Worm (Caenorhabditis elegans) whole organism, L4 larva: ENCODE results near the gene ins-35.

Experiments
- lin-39 ChIP-seq: fragments of 150-350 bp; optimal IDR thresholded peaks from 2 replicates; lab custom pipeline; 2014; ENCODE audit warnings: missing biosample characterization, missing genetic modification reagents, missing genetic modification characterization
- mxl-3 ChIP-seq: fragments of 200-800 bp; sonication (Bioruptor generic); optimal IDR thresholded peaks from 2 replicates; lab custom pipeline; 2018; ENCODE audit warnings: mild to moderate bottlenecking, missing genetic modification characterization, missing compliant biosample characterization
- nhr-11 ChIP-seq: fragments of 150-350 bp; optimal IDR thresholded peaks from 2 replicates; lab custom pipeline; 2014; ENCODE audit warnings: missing biosample characterization, missing genetic modification characterization
- unc-130 ChIP-seq: sonication (generic microtip); optimal IDR thresholded peaks from 2 replicates; lab custom pipeline; 2016; ENCODE audit warnings: missing genetic modification reagents, missing genetic modification characterization, missing compliant biosample characterization

DNA sequence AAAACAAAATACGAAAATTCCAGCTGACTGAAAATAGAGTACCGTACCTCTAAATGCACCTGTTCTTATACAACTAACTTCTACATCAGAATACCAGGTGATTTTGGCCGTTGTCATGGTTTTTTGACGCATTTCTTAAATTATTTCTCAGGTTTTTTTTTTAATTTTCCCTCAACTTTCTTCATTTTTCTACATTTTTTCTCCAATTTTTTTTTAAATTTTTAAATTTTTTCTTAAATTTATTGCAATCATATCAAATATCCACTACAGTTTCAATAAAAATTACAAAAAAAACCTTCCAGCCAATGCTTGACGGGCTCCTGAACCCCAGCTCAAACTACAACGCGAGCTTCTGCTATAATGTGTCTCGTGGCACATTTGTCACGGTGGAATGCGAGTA is 24.1 kb upstream of the ins-35 start, which contains the start of gene K02E2.1:
- TF ChIP-seq unc-130 (GFP tag; lab: Kevin White, UChicago) (no peak), mxl-3 (GFP tag; lab: Kevin White, UChicago) (no peak), nhr-11 (tag; lab: Kevin White, UChicago) (no peak), lin-39 (no peak)
